Worm (Caenorhabditis elegans) whole organism, young adult: ENCODE results near the gene hir-1.

Experiments
- B0261.1 ChIP-seq: sonication (generic microtip); optimal IDR thresholded peaks from 2 replicates; lab custom pipeline; 2016; ENCODE audit warnings: mild to moderate bottlenecking, missing genetic modification characterization, moderate library complexity, missing compliant biosample characterization
- C17E4.6 ChIP-seq: fragments of 200-800 bp; sonication (Bioruptor generic); IDR thresholded peaks from 2 replicates; pipeline ENCODE4 v1.3.6; 2022; ENCODE audit warnings: missing genetic modification reagents, missing genetic modification characterization, missing compliant biosample characterization
- F22D6.2 ChIP-seq: sonication (generic microtip); optimal IDR thresholded peaks from 2 replicates; lab custom pipeline; 2016; ENCODE audit warnings: mild to moderate bottlenecking, missing genetic modification characterization, missing compliant biosample characterization
- F49E8.2 ChIP-seq: sonication (generic microtip); optimal IDR thresholded peaks from 3 replicates; lab custom pipeline; 2017; ENCODE audit warnings: missing genetic modification characterization, mild to moderate bottlenecking, missing compliant biosample characterization, antibody characterized with exemption, moderate library complexity; ENCODE audit not compliant: insufficient read depth
- F55B11.4 ChIP-seq: sonication (generic microtip); optimal IDR thresholded peaks from 2 replicates; lab custom pipeline; 2016; ENCODE audit warnings: missing compliant biosample characterization, missing genetic modification characterization, borderline replicate concordance; ENCODE audit not compliant: insufficient read depth
- K11D2.4 ChIP-seq: fragments of 200-800 bp; sonication (Bioruptor generic); IDR thresholded peaks from 2 replicates; pipeline ENCODE4 v1.3.6; 2022; ENCODE audit warnings: missing genetic modification reagents, missing genetic modification characterization, missing compliant biosample characterization
- T07F8.4 ChIP-seq: sonication (generic microtip); optimal IDR thresholded peaks from 2 replicates; lab custom pipeline; 2016; ENCODE audit warnings: mild to moderate bottlenecking, missing genetic modification characterization, moderate library complexity, missing compliant biosample characterization
- Y67H2A.10 ChIP-seq: fragments of 200-800 bp; sonication (Bioruptor generic); conservative IDR thresholded peaks from 2 replicates; pipeline ENCODE4 v1.3.6; 2022; ENCODE audit warnings: missing genetic modification reagents, missing genetic modification characterization, missing compliant biosample characterization
- ama-1 ChIP-seq, 3 experiments: fragments of 150-350 bp in 1 of 3; sonication (generic microtip) in 2 of 3; optimal IDR thresholded peaks; 2 replicates each; lab custom pipeline; 2014 to 2018; ENCODE audit warnings: missing biosample characterization in 2 of 3, missing genetic modification characterization in 2 of 3, missing genetic modification reagents in 2 of 3
- aptf-2 ChIP-seq: fragments of 200-800 bp; sonication (Bioruptor generic); conservative IDR thresholded peaks from 2 replicates; pipeline ENCODE4 v1.3.6; 2022; ENCODE audit warnings: missing genetic modification reagents, missing genetic modification characterization, missing compliant biosample characterization
- ceh-58 ChIP-seq: fragments of 200-800 bp; sonication (Bioruptor generic); IDR thresholded peaks from 2 replicates; pipeline ENCODE4 v1.3.6; 2022; ENCODE audit warnings: missing genetic modification characterization, missing compliant biosample characterization
- dpl-1 ChIP-seq: fragments of 150-350 bp; optimal IDR thresholded peaks from 2 replicates; lab custom pipeline; 2014; ENCODE audit warnings: missing biosample characterization, missing genetic modification reagents, missing genetic modification characterization
- efl-1 ChIP-seq: fragments of 150-350 bp; optimal IDR thresholded peaks from 2 replicates; lab custom pipeline; 2014; ENCODE audit warnings: missing biosample characterization, missing genetic modification reagents, missing genetic modification characterization
- egl-44 ChIP-seq: fragments of 200-800 bp; sonication (Bioruptor generic); IDR thresholded peaks from 2 replicates; pipeline ENCODE4 v1.3.6; 2022; ENCODE audit warnings: missing genetic modification reagents, missing genetic modification characterization, missing compliant biosample characterization
- ets-4 ChIP-seq: fragments of 200-800 bp; sonication (Bioruptor generic); optimal IDR thresholded peaks from 2 replicates; lab custom pipeline; 2018; ENCODE audit warnings: mild to moderate bottlenecking, missing genetic modification characterization, missing compliant biosample characterization
- fkh-3 ChIP-seq: sonication (generic microtip); optimal IDR thresholded peaks from 2 replicates; lab custom pipeline; 2016; ENCODE audit warnings: mild to moderate bottlenecking, missing genetic modification characterization, missing compliant biosample characterization
- gei-17 ChIP-seq: fragments of 200-800 bp; sonication (Bioruptor generic); optimal IDR thresholded peaks from 2 replicates; lab custom pipeline; 2018; ENCODE audit warnings: mild to moderate bottlenecking, missing genetic modification characterization, missing compliant biosample characterization
- hmg-20 ChIP-seq: fragments of 200-800 bp; sonication (Bioruptor generic); IDR thresholded peaks from 2 replicates; pipeline ENCODE4 v1.3.6; 2022; ENCODE audit warnings: missing genetic modification reagents, missing genetic modification characterization, missing compliant biosample characterization
- hrde-1 ChIP-seq: sonication (generic microtip); optimal IDR thresholded peaks from 2 replicates; lab custom pipeline; 2016; ENCODE audit warnings: missing genetic modification characterization, mild to moderate bottlenecking, missing compliant biosample characterization, moderate library complexity, missing genotype, missing genetic modification reagents, borderline replicate concordance
- hsf-1 ChIP-seq: fragments of 200-800 bp; sonication (Bioruptor generic); IDR thresholded peaks from 2 replicates; pipeline ENCODE4 v1.3.6; 2022; ENCODE audit warnings: missing genetic modification reagents, missing genetic modification characterization, missing compliant biosample characterization
- lag-1 ChIP-seq: fragments of 200-800 bp; sonication (Bioruptor generic); IDR thresholded peaks from 2 replicates; pipeline ENCODE4 v1.3.6; 2022; ENCODE audit warnings: missing genetic modification reagents, missing genetic modification characterization, missing compliant biosample characterization
- let-526 ChIP-seq: fragments of 200-800 bp; sonication (Bioruptor generic); IDR thresholded peaks from 2 replicates; pipeline ENCODE4 v1.3.6; 2022; ENCODE audit warnings: missing genetic modification reagents, missing genetic modification characterization, missing compliant biosample characterization
- let-607 ChIP-seq, 2 experiments: fragments of 200-800 bp in 1 of 2; sonication (Bioruptor generic) in 1 of 2; sonication (generic microtip) in 1 of 2; optimal IDR thresholded peaks; 2 replicates each; lab custom pipeline; 2016 to 2018; ENCODE audit warnings: mild to moderate bottlenecking in 2 of 2, missing compliant biosample characterization in 2 of 2, missing genetic modification characterization in 2 of 2, moderate library complexity in 2 of 2, missing genotype in 1 of 2
- lir-1 ChIP-seq: fragments of 200-800 bp; sonication (Bioruptor generic); conservative IDR thresholded peaks from 2 replicates; pipeline ENCODE4 v1.3.6; 2022; ENCODE audit warnings: missing genetic modification reagents, missing genetic modification characterization, missing compliant biosample characterization
- lsl-1 ChIP-seq: fragments of 200-800 bp; sonication (Bioruptor generic); optimal IDR thresholded peaks from 2 replicates; lab custom pipeline; 2018; ENCODE audit warnings: mild to moderate bottlenecking, missing genetic modification characterization, moderate library complexity, missing compliant biosample characterization
- madf-10 ChIP-seq: sonication (generic microtip); optimal IDR thresholded peaks from 2 replicates; lab custom pipeline; 2016; ENCODE audit warnings: mild to moderate bottlenecking, missing genetic modification characterization, missing compliant biosample characterization
- madf-6 ChIP-seq: fragments of 200-800 bp; sonication (Bioruptor generic); IDR thresholded peaks from 2 replicates; pipeline ENCODE4 v1.3.6; 2022; ENCODE audit warnings: missing genetic modification reagents, missing genetic modification characterization, missing compliant biosample characterization
- nhr-80 ChIP-seq: sonication (generic microtip); optimal IDR thresholded peaks from 2 replicates; lab custom pipeline; 2016; ENCODE audit warnings: missing genetic modification characterization, missing compliant biosample characterization
- pha-4 ChIP-seq: fragments of 150-350 bp; sonication (generic microtip); optimal IDR thresholded peaks from 2 replicates; lab custom pipeline; 2014; ENCODE audit warnings: missing biosample characterization, missing genetic modification reagents, missing genetic modification characterization
- rec-8 ChIP-seq, 2 experiments: sonication (generic microtip); optimal IDR thresholded peaks; 2 replicates each; lab custom pipeline; 2016; ENCODE audit warnings: mild to moderate bottlenecking in 2 of 2, missing genetic modification characterization in 2 of 2, missing genetic modification reagents in 2 of 2, missing genotype in 2 of 2, missing biosample characterization in 1 of 2, missing compliant biosample characterization in 1 of 2, moderate library complexity in 1 of 2
- rpc-1 ChIP-seq, 2 experiments: fragments of 150-350 bp in 1 of 2; sonication (generic microtip) in 1 of 2; optimal IDR thresholded peaks; 2 replicates each; lab custom pipeline; 2014 to 2018; ENCODE audit warnings: missing biosample characterization in 1 of 2, missing genetic modification characterization in 1 of 2, missing genetic modification reagents in 1 of 2, missing genotype in 1 of 2
- snpc-3.4 ChIP-seq: sonication (generic microtip); optimal IDR thresholded peaks from 2 replicates; lab custom pipeline; 2017; ENCODE audit warnings: missing genetic modification characterization, mild to moderate bottlenecking, missing compliant biosample characterization, antibody characterized with exemption, moderate library complexity, missing genotype, missing genetic modification reagents
- sptf-2 ChIP-seq: fragments of 200-800 bp; sonication (Bioruptor generic); optimal IDR thresholded peaks from 2 replicates; lab custom pipeline; 2018; ENCODE audit warnings: mild to moderate bottlenecking, missing genetic modification characterization, missing compliant biosample characterization
- tbx-9 ChIP-seq: sonication (generic microtip); optimal IDR thresholded peaks from 2 replicates; lab custom pipeline; 2016; ENCODE audit warnings: borderline replicate concordance, missing genetic modification characterization, inconsistent platforms, missing compliant biosample characterization
- tlf-1 ChIP-seq: fragments of 200-800 bp; sonication (Bioruptor generic); optimal IDR thresholded peaks from 2 replicates; lab custom pipeline; 2018; ENCODE audit warnings: mild to moderate bottlenecking, missing genetic modification characterization, missing compliant biosample characterization
- unc-130 ChIP-seq: sonication (generic microtip); optimal IDR thresholded peaks from 2 replicates; lab custom pipeline; 2016; ENCODE audit warnings: missing genetic modification reagents, missing genetic modification characterization, missing compliant biosample characterization
- xnd-1 ChIP-seq: sonication (generic microtip); optimal IDR thresholded peaks from 2 replicates; lab custom pipeline; 2016; ENCODE audit warnings: missing genotype, missing genetic modification reagents, missing genetic modification characterization, missing compliant biosample characterization
- ztf-22 ChIP-seq: fragments of 200-800 bp; sonication (Bioruptor generic); optimal IDR thresholded peaks from 2 replicates; lab custom pipeline; 2018; ENCODE audit warnings: mild to moderate bottlenecking, missing genetic modification characterization, moderate library complexity, missing compliant biosample characterization
- ztf-25 ChIP-seq: fragments of 200-800 bp; sonication (Bioruptor generic); IDR thresholded peaks from 2 replicates; pipeline ENCODE4 v1.3.6; 2022; ENCODE audit warnings: missing genetic modification reagents, missing genetic modification characterization, missing compliant biosample characterization
- ztf-26 ChIP-seq: sonication (generic microtip); optimal IDR thresholded peaks from 2 replicates; lab custom pipeline; 2017; ENCODE audit warnings: missing genetic modification characterization, missing compliant biosample characterization
- ztf-28 ChIP-seq: fragments of 200-800 bp; sonication (Bioruptor generic); IDR thresholded peaks from 2 replicates; pipeline ENCODE4 v1.3.6; 2022; ENCODE audit warnings: missing genetic modification reagents, missing genetic modification characterization, missing compliant biosample characterization
- ztf-3 ChIP-seq: fragments of 200-800 bp; sonication (Bioruptor generic); optimal IDR thresholded peaks from 2 replicates; lab custom pipeline; 2018; ENCODE audit warnings: mild to moderate bottlenecking, missing genetic modification characterization, missing compliant biosample characterization

Gene hir-1

DNA sequence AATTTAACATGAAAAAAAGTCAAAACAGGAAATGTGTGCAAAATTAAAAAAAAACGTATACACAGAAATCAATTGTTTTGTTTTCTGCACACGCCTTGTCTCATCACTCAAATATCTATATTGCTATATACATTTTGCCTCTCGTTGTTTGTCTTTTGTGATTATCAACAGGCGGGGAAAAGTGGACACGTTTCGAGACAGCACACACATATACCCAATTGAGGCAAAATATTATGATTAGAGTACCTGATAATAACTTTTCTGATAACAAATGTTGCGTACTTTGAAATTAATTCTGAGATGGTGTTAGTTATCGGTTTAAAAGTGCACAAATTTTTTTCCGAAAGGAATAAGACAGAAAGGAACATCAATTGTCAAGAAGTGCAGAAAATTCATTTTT, 37.9 kb downstream of the hir-1 start:
- TF ChIP-seq snpc-3.4 (no peak), ztf-25 (GFP tag; lab: Robert Waterston, UW) (no peak), dpl-1 (GFP tag; lab: Kevin White, UChicago) (no peak), ztf-22 (GFP tag; lab: Kevin White, UChicago) (peak; percentile 2), nhr-80 (tag; lab: Kevin White, UChicago) (peak; percentile 95), hmg-20 (no peak), T07F8.4 (tag; lab: Kevin White, UChicago) (no peak), fkh-3 (tag; lab: Kevin White, UChicago) (no peak), ets-4 (GFP tag; lab: Kevin White, UChicago) (peak; percentile 80), Y67H2A.10 (GFP tag; lab: Robert Waterston, UW) (no peak), tbx-9 (tag; lab: Kevin White, UChicago) (no peak), let-607 (tag; optimal IDR thresholded peaks at IDR 0.05; lab: Kevin White, UChicago) (peak; percentile 27 to 44), rpc-1 (optimal IDR thresholded peaks at IDR 0.05; lab: Kevin White, UChicago) (no peak), rpc-1 (tag; optimal IDR thresholded peaks at IDR 0.05; lab: Kevin White, UChicago) (no peak), efl-1 (GFP tag; lab: Kevin White, UChicago) (no peak), lag-1 (no peak), ceh-58 (GFP tag; lab: Robert Waterston, UW) (no peak), gei-17 (GFP tag; lab: Kevin White, UChicago) (no peak), pha-4 (tag; lab: Kevin White, UChicago) (peak; percentile 14), lsl-1 (GFP tag; lab: Kevin White, UChicago) (no peak), rec-8 (tag; optimal IDR thresholded peaks at IDR 0.05; lab: Kevin White, UChicago) (no peak)

DNA sequence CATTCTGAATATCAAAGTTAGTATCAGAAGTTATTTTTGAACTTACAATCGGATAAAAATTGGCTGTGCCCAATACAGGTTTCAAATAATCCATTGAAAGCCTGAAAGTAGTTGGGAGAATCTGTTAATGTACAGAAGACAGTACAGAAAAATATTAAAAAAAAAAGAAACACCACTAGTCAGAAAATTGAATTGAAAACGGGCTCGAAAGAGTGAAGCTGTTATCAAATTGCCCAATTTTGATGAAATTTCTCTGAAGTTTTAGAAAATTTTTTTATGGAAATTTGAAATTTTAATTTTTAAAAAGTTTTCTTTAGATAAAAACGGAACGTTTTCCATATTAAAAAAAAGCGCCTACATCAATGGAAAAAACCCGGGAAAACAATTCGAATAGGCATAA, 45.2 kb downstream of the hir-1 start, which contains the start of gene C18C4.7:
TSS of gene C18C4.7 (minus strand) at position 101 of the 400 bp plus-strand sequence.
- TF ChIP-seq unc-130 (no peak), let-526 (GFP tag; lab: Robert Waterston, UW) (no peak), C17E4.6 (GFP tag; lab: Robert Waterston, UW) (no peak), xnd-1 (tag; lab: Kevin White, UChicago) (no peak), ama-1 (optimal IDR thresholded peaks at IDR 0.05; lab: Kevin White, UChicago) (no peak), ama-1 (GFP tag; optimal IDR thresholded peaks at IDR 0.05; lab: Kevin White, UChicago) (no peak), ztf-26 (tag; lab: Kevin White, UChicago) (no peak), sptf-2 (GFP tag; lab: Kevin White, UChicago) (no peak), madf-10 (tag; lab: Kevin White, UChicago) (no peak)

DNA sequence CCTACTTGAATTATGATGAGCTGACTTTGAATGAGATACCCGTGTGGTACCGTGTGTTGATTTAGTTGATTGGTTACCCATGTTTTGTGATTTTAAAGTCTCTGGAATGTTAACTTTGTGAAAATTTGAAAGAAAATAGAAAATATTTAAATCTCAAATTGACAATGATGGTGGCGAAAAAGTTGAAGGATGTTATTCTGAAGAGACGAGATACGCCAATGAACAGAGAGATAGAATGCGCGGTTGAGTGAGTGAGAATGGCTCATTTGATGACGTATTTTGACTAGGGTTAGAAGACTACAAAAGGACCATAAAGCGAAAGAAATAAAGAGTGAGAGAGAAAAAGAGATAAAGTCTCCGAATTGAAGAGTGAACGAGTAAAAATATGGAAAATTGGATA, 48.5 kb downstream of the hir-1 start, which contains the start of gene glb-6:
TSS of gene glb-6 (minus strand) at position 101 of the 400 bp plus-strand sequence.
- TF ChIP-seq ceh-58 (GFP tag; lab: Robert Waterston, UW) (no peak), gei-17 (GFP tag; lab: Kevin White, UChicago) (no peak), B0261.1 (tag; lab: Kevin White, UChicago) (no peak), F22D6.2 (no peak), aptf-2 (no peak), ztf-28 (GFP tag; lab: Robert Waterston, UW) (no peak), ztf-3 (GFP tag; lab: Kevin White, UChicago) (no peak), tlf-1 (GFP tag; lab: Kevin White, UChicago) (no peak), F55B11.4 (no peak), madf-6 (GFP tag; lab: Robert Waterston, UW) (no peak), hrde-1 (tag; lab: Kevin White, UChicago) (no peak), F49E8.2 (tag; lab: Kevin White, UChicago) (no peak), lir-1 (no peak), egl-44 (GFP tag; lab: Robert Waterston, UW) (no peak), K11D2.4 (no peak), hsf-1 (GFP tag; lab: Robert Waterston, UW) (no peak)
